Worm (Caenorhabditis elegans): ENCODE measurements around the gene scrm-8.
A peak's percentile ranks its signal among the peaks of the same experiment; 100 is the strongest.
"Not testable (repeated sequence)": the region's sequence is repeated elsewhere in the genome, so short reads cannot be mapped to it uniquely, and the experiment has no call there.

scrm-8 gene

DNA sequence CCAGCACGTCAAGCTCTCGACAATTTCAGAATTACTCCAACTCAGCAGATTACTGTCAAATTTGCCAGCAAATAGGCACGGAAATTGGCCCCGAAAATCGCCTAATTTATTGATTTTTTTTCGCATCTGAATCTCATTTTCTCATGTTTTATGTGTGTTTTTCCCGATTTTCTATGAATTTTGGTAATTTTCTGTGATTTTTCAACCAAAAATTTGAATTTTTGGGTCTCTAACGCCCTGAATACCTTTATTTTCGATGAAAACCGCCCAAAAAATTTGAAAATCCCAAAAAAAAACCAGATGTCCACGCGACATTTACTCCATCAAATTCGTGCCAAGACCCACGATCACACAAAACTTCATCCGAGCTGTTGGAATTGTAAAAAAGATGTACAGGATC, 11.6 kb downstream of the scrm-8 start, which contains the start of gene dnj-15:
dnj-15 (plus strand) TSS at position 301 of the 400 bp plus-strand sequence.
- TF ChIP-seq T22C8.4 (GFP tag; IDR thresholded peaks at IDR 0.05): no peak
- TF ChIP-seq cog-1 (tag; optimal IDR thresholded peaks at IDR 0.05): no peak
- TF ChIP-seq ref-1 (GFP tag; conservative IDR thresholded peaks at IDR 0.05): no peak
- no peak for TF ChIP-seq med-1 (GFP tag; optimal IDR thresholded peaks at IDR 0.05; ENCODE audit: insufficient read depth)
- TF ChIP-seq flt-1 (GFP tag; IDR thresholded peaks at IDR 0.05): no peak
- no peak for TF ChIP-seq ztf-23 (GFP tag; IDR thresholded peaks at IDR 0.05)
- TF ChIP-seq klf-2 (GFP tag; conservative IDR thresholded peaks at IDR 0.05): no peak
- no peak for TF ChIP-seq ztf-29 (GFP tag; IDR thresholded peaks at IDR 0.05)
- no peak for TF ChIP-seq tab-1 (GFP tag; IDR thresholded peaks at IDR 0.05)

ce11 chrIV:4176659-4177058, 12.2 kb downstream of the scrm-8 start:
- TF ChIP-seq cog-1 (tag; optimal IDR thresholded peaks at IDR 0.05) (no peak), klf-2 (GFP tag; conservative IDR thresholded peaks at IDR 0.05) (no peak), ztf-23 (GFP tag; IDR thresholded peaks at IDR 0.05) (no peak), ztf-29 (GFP tag; IDR thresholded peaks at IDR 0.05) (no peak)

DNA sequence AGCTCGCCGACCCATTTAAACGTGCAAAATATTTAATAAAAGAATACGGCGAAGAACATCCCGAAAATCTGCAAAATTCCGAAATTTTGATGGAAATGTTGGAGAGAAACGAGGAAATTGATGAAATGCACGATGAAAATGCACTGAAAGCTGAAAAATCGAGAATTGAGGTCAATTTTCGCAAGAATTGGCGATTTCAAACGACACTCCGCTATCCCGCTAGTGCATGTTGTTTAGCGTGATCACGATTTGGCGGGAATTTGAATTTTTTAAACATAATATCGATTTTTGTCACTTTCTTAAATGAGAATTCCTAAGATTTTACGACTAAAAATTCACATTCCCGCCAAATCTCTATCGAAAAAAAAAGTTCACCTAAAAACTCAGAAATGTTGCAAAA, 13.1 kb downstream of the scrm-8 start:
- no peak for TF ChIP-seq klf-2 (GFP tag; conservative IDR thresholded peaks at IDR 0.05)
- no peak for TF ChIP-seq tab-1 (GFP tag; IDR thresholded peaks at IDR 0.05)
- TF ChIP-seq ztf-29 (GFP tag; IDR thresholded peaks at IDR 0.05): no peak
- no peak for TF ChIP-seq T22C8.4 (GFP tag; IDR thresholded peaks at IDR 0.05)
- no peak for TF ChIP-seq flt-1 (GFP tag; IDR thresholded peaks at IDR 0.05)
- no peak for TF ChIP-seq ref-1 (GFP tag; conservative IDR thresholded peaks at IDR 0.05)
- TF ChIP-seq ztf-23 (GFP tag; IDR thresholded peaks at IDR 0.05): no peak
- TF ChIP-seq med-1 (GFP tag; optimal IDR thresholded peaks at IDR 0.05; ENCODE audit: insufficient read depth): no peak

DNA sequence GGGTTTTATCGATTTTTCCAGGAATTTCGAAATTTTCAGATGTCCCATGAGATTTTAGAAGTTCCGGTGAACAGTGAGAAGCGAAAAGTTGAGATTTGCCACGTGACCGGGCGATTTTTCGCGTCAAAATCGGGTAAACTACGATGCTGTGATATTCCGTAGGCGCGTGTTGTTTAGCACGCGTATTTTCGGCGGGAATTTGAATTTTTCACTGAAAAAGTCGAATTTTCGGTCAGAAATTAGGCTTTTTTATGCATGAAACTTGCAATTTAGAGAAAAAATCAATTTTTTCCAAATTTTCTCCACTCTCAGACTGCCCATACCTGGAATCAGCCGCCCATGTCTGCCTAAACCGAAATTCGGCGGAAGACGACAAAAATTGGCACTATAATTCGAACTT, 13.9 kb downstream of the scrm-8 start, which contains the start of gene tsen-34:
tsen-34 (plus strand) TSS at position 34 of the 400 bp plus-strand sequence.
- TF ChIP-seq T22C8.4 (GFP tag; IDR thresholded peaks at IDR 0.05) (no peak), cog-1 (tag; optimal IDR thresholded peaks at IDR 0.05) (no peak), ref-1 (GFP tag; conservative IDR thresholded peaks at IDR 0.05) (no peak), tab-1 (GFP tag; IDR thresholded peaks at IDR 0.05) (no peak), klf-2 (GFP tag; conservative IDR thresholded peaks at IDR 0.05) (no peak), ztf-29 (GFP tag; IDR thresholded peaks at IDR 0.05) (no peak), med-1 (GFP tag; optimal IDR thresholded peaks at IDR 0.05; ENCODE audit: insufficient read depth) (no peak), ztf-23 (GFP tag; IDR thresholded peaks at IDR 0.05) (no peak), flt-1 (GFP tag; IDR thresholded peaks at IDR 0.05) (no peak)

DNA sequence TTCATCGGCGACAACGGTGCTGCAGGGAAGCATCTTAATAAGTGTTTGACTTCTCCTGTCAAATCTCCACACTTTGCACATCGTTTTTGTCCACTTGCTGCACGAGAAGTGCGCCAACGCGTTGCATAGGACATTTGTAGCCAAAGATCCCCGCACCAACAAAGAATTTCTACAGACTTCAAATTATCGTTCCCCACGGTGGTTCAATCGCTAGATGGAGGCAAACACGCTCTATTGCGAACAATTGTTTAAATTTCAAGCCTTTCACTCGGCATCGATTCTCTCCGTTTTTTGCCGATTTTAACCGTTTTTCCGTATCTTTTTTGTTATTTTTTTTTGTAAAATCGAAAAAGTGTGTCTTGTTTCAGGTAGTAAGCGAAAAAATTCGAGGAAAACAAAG, 15.5 kb downstream of the scrm-8 start:
- TF ChIP-seq ztf-23 (GFP tag; IDR thresholded peaks at IDR 0.05): 0 out of 2 replicates have a peak, but pooled peaks have one; percentile 39

DNA sequence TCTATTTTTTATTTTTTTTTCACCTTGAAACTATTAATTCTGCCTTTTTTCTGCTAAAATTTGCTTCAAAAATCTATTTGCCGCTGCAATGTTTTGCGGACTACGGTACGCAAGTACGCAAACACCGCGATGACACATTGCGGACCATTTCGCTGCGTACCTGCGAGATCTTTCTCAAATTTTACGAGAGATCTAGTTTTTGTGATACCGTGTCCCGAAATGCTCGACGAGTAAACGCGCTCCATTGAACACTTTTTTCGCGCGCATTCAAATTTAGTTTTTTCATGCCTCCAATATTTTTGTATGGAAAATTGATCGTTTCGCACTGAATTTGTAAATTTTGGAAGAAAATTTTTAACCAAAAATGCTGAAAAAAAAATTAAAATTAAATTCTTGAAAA, 20.3 kb downstream of the scrm-8 start:
- TF ChIP-seq ztf-23 (GFP tag; IDR thresholded peaks at IDR 0.05) (peak; percentile 78), flt-1 (GFP tag; IDR thresholded peaks at IDR 0.05) (peak; percentile 51; the same call in 1 of the 2 replicates)

ce11 chrIV:4186099-4186498, 21.6 kb downstream of the scrm-8 start, which contains the start of gene K08D10.11:
K08D10.11 (minus strand) TSS chrIV:4186199.
- TF ChIP-seq klf-2 (GFP tag; conservative IDR thresholded peaks at IDR 0.05); T22C8.4 (GFP tag; IDR thresholded peaks at IDR 0.05); ref-1 (GFP tag; conservative IDR thresholded peaks at IDR 0.05): not testable (repeated sequence)

DNA sequence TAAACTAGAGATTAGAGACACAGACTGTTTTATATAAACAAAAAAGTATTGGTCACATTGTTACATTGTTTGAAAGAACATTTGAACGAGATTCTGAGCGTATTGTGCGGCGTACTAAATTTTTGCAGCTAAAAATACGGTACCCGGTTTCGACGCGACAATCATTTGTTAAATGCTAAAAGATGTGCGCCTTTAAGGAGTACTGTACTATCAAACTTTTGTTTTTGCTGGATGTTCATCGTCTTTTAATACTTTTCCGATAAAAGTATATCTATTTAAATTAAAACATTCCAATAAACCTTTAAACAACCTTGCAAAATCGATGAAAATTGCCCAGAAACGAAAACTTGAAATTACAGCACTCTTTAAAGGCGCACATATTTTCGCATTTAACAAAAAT, 32.2 kb downstream of the scrm-8 start, which contains the start of gene K06B9.6:
K06B9.6 (minus strand) TSS at position 101 of the 400 bp plus-strand sequence.
- not testable (repeated sequence) for TF ChIP-seq klf-2 (GFP tag; conservative IDR thresholded peaks at IDR 0.05); T22C8.4 (GFP tag; IDR thresholded peaks at IDR 0.05); cog-1 (tag; optimal IDR thresholded peaks at IDR 0.05)

DNA sequence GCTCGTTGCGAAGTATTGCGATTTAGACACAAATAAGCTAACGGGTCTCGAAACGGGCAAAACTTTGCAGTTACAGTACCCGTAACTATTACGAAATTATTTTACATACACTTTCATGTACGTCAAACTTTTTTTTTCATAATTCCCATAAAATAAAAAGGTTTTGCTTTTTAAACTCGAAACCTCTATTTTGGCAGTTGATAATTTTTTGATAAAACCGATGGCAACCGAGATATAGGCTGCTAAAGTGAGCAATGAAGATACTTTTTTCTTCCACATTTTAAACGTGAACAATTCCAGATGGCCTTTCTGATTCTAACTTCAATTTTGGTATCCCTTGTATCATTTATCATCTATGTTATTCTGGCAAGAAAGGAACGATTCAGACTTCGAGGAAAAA, 32.7 kb downstream of the scrm-8 start, which contains the start of gene cyp-25A6:
cyp-25A6 (plus strand) TSS at position 301 of the 400 bp plus-strand sequence.
- not testable (repeated sequence) for TF ChIP-seq klf-2 (GFP tag; conservative IDR thresholded peaks at IDR 0.05); tab-1 (GFP tag; IDR thresholded peaks at IDR 0.05); ztf-23 (GFP tag; IDR thresholded peaks at IDR 0.05)

DNA sequence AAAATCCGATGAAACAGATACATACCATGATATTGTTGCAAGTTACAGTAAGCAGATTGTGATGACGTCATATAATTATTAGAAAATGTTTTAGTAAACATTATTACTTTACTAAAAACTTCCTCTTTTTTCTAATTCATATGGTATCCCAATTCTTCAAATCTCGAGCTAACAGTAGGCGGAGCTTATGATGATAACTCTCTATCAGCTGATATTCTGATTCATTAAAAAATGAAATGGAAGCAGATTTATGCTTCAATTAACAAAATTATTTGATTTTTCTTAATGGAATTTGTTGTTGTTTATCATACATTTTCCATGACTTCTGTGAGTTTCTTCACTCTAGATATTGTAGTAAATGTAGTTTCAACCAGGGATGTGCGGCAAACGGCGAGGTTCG, 39.8 kb downstream of the scrm-8 start, which contains the start of gene pax-2:
pax-2 (minus strand) TSS at position 101 of the 400 bp plus-strand sequence.
- TF ChIP-seq ztf-23 (GFP tag; IDR thresholded peaks at IDR 0.05) (no peak), ztf-29 (GFP tag; IDR thresholded peaks at IDR 0.05) (no peak)

DNA sequence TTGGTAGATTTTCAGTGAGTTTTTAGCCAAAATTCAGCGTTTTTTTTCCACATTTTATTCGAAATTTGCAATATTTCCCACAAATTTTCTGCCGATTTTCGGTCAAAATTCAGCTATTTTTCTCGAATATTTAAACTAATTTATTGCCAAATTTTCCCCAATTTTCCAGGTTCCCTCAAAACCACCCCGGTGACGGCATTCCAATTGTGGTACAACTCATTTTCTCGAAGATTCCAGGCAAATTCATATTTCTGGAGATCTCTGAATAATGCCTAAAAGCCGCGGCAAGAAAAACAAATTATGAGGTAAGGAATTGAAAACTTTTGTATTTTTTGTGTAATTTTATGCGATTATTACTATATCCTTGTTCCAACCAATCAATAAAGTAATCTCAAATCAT, 42.6 kb downstream of the scrm-8 start, which contains the start of gene osgn-1:
osgn-1 (plus strand) TSS at position 301 of the 400 bp plus-strand sequence.
- TF ChIP-seq tab-1 (GFP tag; IDR thresholded peaks at IDR 0.05) (no peak), cog-1 (tag; optimal IDR thresholded peaks at IDR 0.05) (no peak), klf-2 (GFP tag; conservative IDR thresholded peaks at IDR 0.05) (no peak), med-1 (GFP tag; optimal IDR thresholded peaks at IDR 0.05; ENCODE audit: insufficient read depth) (no peak), ztf-23 (GFP tag; IDR thresholded peaks at IDR 0.05) (no peak), ztf-29 (GFP tag; IDR thresholded peaks at IDR 0.05) (no peak)
